Worm (Caenorhabditis elegans): ENCODE data around the gene K12B6.11.

Gene K12B6.11

DNA sequence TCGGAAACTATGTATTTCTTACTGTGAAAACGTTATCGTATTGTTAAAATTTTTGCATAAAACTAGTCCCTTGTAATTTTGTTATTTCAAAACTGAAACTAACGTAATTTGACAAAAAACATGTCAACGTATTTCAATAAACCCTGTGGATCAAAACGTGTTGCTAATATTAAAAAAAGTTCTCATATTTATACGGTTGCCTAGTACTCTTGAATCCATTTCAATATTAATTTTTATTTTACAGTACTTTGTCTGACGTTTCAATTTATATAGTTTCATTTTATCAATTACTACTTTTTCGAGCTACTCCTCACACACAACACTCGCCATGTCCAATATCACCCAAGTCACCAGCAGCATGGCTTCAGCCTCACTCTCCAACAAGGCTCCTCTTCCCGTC lies 14.8 kb downstream of the K12B6.11 start, which contains the start of gene sago-1:
TSS of gene sago-1 (plus strand) at position 301 of the 400 bp plus-strand sequence.
- no peak for TF ChIP-seq dao-5 (tag; optimal IDR thresholded peaks at IDR 0.05)

DNA sequence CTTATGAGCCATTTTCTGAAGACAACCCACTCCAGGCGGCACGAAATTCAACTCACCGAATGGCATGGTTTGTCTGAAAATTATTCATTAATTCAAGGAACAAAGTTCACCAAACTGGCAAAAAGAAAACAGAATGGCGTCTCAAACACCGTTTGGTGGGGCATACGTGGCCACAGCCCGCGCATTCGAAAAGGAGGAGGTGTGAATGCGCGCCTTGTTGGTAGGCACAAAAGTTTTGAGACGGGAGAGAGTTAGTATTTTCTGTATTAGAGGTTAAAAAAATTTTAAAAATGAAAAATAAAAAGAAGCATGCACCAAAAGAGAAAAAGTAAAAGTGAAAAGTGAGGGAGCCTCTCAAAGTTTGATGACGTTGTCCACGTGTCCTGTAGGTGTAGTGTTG lies 23.2 kb downstream of the K12B6.11 start:
- TF ChIP-seq him-1 (tag; optimal IDR thresholded peaks at IDR 0.05) = no peak
- TF ChIP-seq W03F9.2 (tag; optimal IDR thresholded peaks at IDR 0.05) = no peak
- TF ChIP-seq dao-5 (tag; optimal IDR thresholded peaks at IDR 0.05) = no peak

DNA sequence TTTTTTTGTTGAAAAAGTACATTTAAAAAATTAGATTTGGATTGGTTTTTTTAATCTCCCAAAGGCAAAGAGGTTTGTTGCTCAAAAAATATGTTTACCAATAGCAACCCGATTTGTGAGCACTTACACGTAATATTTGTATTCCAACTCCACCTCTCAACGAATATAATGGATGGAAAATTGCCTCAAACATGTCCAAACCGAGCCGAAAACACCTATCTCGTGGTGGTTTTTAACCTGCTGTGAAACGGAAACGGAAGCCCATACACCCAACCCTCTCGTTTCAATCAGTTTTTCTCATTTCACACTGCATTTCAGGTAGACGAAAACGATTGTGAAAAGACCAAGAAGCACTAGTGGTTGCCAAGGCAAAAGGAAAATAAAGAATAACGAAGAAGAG lies 27.9 kb downstream of the K12B6.11 start, which contains the start of gene cest-24:
TSS of gene cest-24 (plus strand) at position 301 of the 400 bp plus-strand sequence.
- TF ChIP-seq dao-5 (tag; optimal IDR thresholded peaks at IDR 0.05) = no peak
- TF ChIP-seq him-1 (tag; optimal IDR thresholded peaks at IDR 0.05) = no peak
- no peak for TF ChIP-seq W03F9.2 (tag; optimal IDR thresholded peaks at IDR 0.05)

DNA sequence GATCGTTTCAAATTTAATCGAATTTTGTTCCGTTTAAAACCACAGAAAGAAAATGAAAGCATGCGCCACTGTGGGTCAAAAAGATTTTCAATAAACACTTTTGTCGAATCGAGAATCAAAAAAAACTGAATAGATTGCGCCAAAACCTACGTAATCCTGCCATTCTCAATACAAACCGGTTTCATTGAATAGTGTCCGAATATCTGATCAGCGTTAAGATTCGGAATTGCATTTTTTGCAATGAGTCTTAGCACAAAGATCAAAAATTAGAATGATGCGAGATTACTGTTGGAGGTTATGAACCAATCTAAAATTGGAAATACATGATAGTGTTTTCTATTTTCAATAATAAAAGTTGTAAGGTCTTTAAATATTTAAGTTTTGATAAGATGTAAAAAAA lies 29.2 kb downstream of the K12B6.11 start:
- TF ChIP-seq dao-5 (tag; optimal IDR thresholded peaks at IDR 0.05) (no peak), W03F9.2 (tag; optimal IDR thresholded peaks at IDR 0.05) (no peak), him-1 (tag; optimal IDR thresholded peaks at IDR 0.05) (no peak)

DNA sequence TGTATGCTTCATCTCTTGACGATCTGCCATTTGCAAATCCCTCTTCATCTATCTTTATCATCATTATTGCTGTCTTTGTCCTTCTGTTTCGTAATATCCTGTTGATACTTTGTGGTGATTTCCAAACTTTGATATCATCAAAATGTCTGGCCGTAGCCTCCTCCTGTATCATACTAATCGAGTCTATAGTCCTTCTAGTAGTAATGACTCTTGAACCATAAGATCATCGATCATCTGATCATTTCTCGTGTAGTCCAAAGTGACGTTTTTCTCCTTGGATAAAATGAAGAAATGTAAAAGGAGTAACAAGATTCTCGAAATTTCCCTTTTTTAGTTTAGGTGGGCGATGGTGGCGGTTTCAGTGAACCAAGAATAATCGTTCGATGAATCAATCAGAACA lies 30.7 kb downstream of the K12B6.11 start:
- TF ChIP-seq him-1 (tag; optimal IDR thresholded peaks at IDR 0.05) (no peak), dao-5 (tag; optimal IDR thresholded peaks at IDR 0.05) (no peak), W03F9.2 (tag; optimal IDR thresholded peaks at IDR 0.05) (no peak)

DNA sequence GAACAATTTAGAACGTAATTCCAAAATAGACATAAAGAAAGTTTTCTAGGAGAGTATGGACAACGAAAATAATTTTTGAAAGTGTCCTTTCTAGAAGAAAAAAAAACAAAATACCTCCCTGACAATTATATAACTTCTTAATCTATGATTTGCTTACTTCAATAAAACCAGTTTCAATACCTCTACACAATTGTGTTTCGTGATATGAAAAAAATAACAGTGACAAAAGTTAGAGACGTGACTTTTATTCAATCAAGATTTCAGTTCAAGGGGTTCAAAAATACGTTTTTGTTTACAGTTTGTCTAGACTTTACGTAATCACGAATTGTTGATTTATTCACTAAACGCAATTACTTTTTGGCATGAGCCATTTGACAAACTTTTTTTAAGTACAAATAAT lies 32.6 kb downstream of the K12B6.11 start:
- no peak for TF ChIP-seq dao-5 (tag; optimal IDR thresholded peaks at IDR 0.05)
- TF ChIP-seq W03F9.2 (tag; optimal IDR thresholded peaks at IDR 0.05) = no peak
- TF ChIP-seq him-1 (tag; optimal IDR thresholded peaks at IDR 0.05) = no peak

DNA sequence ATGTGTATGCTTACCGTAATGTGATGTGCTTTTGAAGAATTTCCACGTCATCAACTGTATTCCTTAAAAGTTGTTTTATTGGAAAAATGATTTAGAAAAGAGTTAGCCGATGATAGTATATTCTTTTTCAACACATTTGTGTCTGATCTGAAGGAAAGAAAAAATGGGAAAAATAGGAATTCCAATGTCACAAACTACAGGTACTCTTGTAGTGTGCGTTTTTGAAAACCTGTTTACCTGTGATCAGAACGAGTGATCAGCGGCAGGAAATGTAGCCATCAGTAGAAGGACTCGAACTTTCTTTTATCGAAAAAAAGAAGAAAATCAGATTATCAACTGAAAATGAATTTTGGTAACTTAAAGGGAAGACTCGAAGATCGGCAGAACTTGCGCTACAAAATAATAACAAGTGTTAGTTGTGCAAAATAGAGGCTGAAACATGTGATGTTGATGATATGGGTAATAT lies 33.1 kb downstream of the K12B6.11 start, which contains the start of gene T28C12.15:
TSS of gene T28C12.15 (minus strand) at position 51 of the 466 bp plus-strand sequence.
- TF ChIP-seq him-1 (tag; optimal IDR thresholded peaks at IDR 0.05) = no peak

DNA sequence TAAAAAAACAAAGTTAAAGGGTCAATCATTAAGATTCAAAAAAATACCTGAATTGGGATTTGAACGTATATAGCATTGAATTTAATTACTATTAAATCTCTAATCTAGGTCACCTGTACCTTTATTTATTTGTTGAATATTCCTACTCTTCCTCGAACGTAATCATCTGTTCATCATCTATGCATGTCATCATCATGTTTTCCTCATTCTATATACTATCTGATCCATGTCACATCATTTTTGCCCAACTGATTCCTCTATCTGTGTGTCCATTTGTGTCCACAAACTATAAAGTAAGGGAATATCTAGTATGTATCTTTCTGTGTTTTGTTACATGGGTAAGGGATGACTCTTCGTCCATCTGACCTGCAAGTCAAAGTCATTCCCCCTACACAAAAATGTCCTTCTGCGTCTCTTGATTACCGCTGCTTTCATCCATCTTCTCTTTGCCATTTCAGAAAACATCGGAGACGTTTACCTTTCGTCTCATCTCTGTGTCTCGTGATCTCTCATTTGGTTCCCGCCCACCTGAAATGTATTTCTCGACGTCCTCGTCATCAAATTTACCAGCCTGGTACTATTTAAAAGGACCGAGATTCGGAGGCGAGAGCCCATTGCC lies 34.2 kb downstream of the K12B6.11 start:
- TF ChIP-seq dao-5 (tag; optimal IDR thresholded peaks at IDR 0.05) (no peak), him-1 (tag; optimal IDR thresholded peaks at IDR 0.05) (no peak), W03F9.2 (tag; optimal IDR thresholded peaks at IDR 0.05) (no peak)

DNA sequence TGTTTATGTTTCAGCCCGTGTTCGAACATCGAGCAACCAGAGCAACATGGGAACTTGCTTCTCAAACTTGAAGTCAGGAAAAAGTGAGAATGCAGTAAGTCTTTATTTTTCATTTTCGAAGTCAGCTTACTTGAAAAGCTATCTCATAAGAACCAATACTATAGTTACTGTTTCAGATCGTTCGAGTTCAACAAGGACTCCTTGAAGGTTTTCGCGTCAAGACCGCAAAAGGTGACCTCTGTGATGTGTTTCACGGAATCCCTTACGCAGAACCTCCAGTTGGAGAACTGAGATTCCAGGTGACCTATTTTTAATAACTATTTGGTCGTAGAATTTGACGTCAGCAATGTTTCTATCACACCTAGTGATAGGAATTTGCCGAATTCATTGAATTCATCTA lies 34.9 kb downstream of the K12B6.11 start:
- TF ChIP-seq dao-5 (tag; optimal IDR thresholded peaks at IDR 0.05) = no peak
- TF ChIP-seq W03F9.2 (tag; optimal IDR thresholded peaks at IDR 0.05) = no peak
- TF ChIP-seq him-1 (tag; optimal IDR thresholded peaks at IDR 0.05) = no peak

DNA sequence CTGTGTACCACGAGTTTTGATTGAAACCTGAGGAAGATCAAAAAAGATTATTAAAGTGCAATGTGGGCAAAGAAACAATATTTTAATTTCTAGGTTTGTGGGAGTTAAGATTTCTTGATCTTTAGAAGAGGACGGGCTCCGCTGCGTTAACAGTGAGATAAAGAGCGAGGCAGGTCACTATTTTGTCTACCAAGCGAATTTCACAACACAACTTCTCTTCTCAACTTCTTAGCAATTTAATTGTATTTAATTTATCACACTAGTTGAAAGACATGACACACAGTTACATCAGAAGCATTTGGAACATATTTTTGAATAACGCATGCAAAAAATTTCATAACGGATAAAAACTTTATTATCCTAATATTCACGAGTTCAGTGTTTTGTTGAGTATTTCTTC lies 37.7 kb downstream of the K12B6.11 start:
- TF ChIP-seq dao-5 (tag; optimal IDR thresholded peaks at IDR 0.05) = no peak
- TF ChIP-seq W03F9.2 (tag; optimal IDR thresholded peaks at IDR 0.05) = no peak
- TF ChIP-seq him-1 (tag; optimal IDR thresholded peaks at IDR 0.05) = no peak

DNA sequence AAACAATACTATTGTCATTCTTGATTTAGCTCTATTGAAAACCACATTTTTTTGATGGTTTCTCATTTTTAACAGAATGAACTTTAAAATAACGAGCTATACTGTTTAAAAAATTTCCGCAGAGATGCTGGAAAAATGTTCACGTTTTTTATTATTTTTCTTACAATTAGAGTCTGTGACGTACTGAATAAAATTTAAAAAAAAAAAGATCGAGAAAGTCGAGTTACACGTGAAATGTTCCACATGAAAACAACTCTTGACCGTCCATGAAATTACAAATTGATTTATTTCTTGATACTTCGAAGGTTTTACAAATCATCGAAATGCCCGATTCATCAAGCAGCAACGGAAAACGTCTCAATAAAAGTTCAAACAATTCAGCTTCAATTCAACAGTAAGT lies 38.3 kb downstream of the K12B6.11 start, which contains the start of gene fbxa-202:
TSS of gene fbxa-202 (plus strand) at position 301 of the 400 bp plus-strand sequence.
- TF ChIP-seq him-1 (tag; optimal IDR thresholded peaks at IDR 0.05) = no peak
- no peak for TF ChIP-seq dao-5 (tag; optimal IDR thresholded peaks at IDR 0.05)
- TF ChIP-seq W03F9.2 (tag; optimal IDR thresholded peaks at IDR 0.05) = no peak

DNA sequence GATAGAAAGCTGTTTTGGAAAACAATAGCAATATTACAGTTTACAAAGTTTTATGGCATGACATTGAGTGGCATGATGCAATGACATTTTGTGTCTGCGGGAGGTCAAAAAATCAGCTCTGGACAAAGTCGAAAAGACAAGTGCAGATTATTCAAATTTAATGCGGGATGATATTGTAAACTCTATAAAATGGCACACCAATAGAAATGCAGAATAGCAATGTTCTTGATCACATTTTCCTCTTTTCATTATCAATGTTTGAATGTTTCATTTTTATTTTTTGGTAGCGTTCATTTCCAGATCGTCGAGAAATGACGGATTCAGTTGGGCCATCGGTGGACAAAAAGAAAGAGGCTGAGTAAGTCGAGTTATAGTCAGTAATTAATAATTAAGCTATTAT lies 40.2 kb downstream of the K12B6.11 start, which contains the start of gene T28C12.2:
TSS of gene T28C12.2 (plus strand) at position 301 of the 400 bp plus-strand sequence.
- TF ChIP-seq dao-5 (tag; optimal IDR thresholded peaks at IDR 0.05) = no peak
- TF ChIP-seq him-1 (tag; optimal IDR thresholded peaks at IDR 0.05) = no peak
- no peak for TF ChIP-seq W03F9.2 (tag; optimal IDR thresholded peaks at IDR 0.05)

DNA sequence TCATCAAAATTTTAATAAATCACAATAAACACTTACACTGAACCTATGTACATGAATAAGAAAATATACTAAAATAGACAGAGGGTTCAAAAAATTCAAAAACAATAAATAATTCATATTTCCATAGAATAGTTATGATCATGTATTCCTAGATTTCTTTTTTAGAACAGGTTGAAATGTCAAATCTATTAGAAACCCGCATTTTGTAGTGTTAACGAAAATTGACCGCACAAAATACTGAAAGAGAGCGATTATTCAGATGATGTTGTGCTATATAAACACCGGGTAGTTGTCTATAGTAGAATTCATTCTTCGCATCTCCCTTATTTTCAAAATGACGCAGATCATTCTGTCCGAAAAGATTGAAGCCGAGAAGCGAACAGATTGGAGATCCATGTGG lies 42.9 kb downstream of the K12B6.11 start, which contains the start of gene T28C12.1:
TSS of gene T28C12.1 (plus strand) at position 301 of the 400 bp plus-strand sequence.
- TF ChIP-seq W03F9.2 (tag; optimal IDR thresholded peaks at IDR 0.05) = no peak
- TF ChIP-seq him-1 (tag; optimal IDR thresholded peaks at IDR 0.05) = no peak
- TF ChIP-seq dao-5 (tag; optimal IDR thresholded peaks at IDR 0.05) = no peak

DNA sequence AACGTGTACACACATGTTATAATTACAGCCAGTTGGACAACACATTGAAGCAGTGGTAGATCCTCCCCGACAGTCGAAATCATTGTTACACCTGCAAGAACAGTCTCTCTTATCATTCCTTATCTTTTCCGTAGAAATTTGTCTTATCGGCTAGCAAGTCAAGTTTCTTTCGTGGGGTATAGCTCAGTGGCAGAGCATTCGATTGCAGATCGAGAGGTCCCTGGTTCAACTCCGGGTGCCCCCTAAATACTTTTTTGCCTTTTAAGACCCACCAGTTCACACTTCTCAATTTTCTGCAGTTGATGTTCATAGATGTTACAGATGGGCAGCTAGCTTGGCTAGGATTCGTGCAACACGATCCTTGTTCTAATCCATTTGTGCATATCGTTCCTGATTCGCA lies 46.5 kb downstream of the K12B6.11 start:
- TF ChIP-seq W03F9.2 (tag; optimal IDR thresholded peaks at IDR 0.05) = no peak
- TF ChIP-seq dao-5 (tag; optimal IDR thresholded peaks at IDR 0.05) = peak; percentile 22
- TF ChIP-seq him-1 (tag; optimal IDR thresholded peaks at IDR 0.05) = no peak

DNA sequence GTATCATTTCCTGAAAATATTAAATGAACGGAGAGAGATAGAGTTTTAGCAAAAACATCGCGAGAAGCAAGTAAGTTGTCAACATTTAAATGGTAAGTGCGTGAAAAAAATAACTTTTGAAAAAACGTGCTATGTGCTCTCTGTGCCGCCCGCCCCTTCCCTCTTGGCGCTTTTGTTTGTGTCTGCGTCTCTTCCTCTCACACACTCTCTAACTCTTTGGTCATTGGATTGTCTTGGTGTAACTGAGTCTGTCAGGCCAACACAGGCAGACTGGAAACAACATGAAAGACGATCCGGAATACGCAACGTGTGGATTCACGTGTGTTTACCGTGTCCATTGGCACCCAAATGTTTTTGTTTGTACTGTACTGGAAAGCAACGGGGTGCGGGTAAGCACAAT lies 47.4 kb downstream of the K12B6.11 start, which contains the start of gene T28C12.6:
TSS of gene T28C12.6 (minus strand) at position 12 of the 400 bp plus-strand sequence.
- TF ChIP-seq dao-5 (tag; optimal IDR thresholded peaks at IDR 0.05) = no peak
- TF ChIP-seq W03F9.2 (tag; optimal IDR thresholded peaks at IDR 0.05) = no peak
- TF ChIP-seq him-1 (tag; optimal IDR thresholded peaks at IDR 0.05) = no peak

All from whole organism, L4/young adult.